Worm (Caenorhabditis elegans) whole organism, L3 larva: ENCODE measurements around the gene pqn-22.

Source experiments
- ceh-82 ChIP-seq: fragments of 150-350 bp; optimal IDR thresholded peaks from 2 replicates; lab custom pipeline; 2014; ENCODE audit warnings: missing biosample characterization, missing genetic modification characterization
- skn-1 ChIP-seq: fragments of 150-350 bp; optimal IDR thresholded peaks from 2 replicates; lab custom pipeline; 2014; ENCODE audit warnings: missing biosample characterization, missing genetic modification characterization
- tbx-2 ChIP-seq: sonication (generic microtip); optimal IDR thresholded peaks from 2 replicates; lab custom pipeline; 2016; ENCODE audit warnings: mild to moderate bottlenecking, missing genetic modification characterization, missing compliant biosample characterization

DNA sequence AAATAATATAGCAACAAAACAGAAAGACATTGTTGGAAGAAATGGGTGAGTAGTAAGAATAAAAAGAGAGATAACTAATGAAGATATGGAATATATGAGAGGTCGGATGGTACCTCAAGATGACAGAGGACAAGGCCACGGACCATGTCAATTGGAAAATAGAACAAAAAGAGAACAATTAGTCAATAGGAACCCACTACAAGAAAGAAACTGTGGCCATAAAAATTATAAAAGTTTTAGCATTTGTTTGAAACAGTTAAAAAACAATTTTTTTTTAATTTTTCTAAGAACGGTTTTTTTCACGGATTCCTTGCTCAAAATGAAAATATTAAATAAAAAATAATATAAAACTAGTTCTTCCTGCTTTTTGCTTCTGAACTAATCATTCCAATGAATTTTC is 42.7 kb upstream of the pqn-22 start, which contains the start of gene cpg-20:
- no peak for TF ChIP-seq tbx-2
- no peak for TF ChIP-seq ceh-82 (tag; lab: Kevin White, UChicago)
- TF ChIP-seq skn-1 (tag; lab: Kevin White, UChicago), result no peak
